Worm (Caenorhabditis elegans) whole organism, midembryonic: Measurements from ENCODE around the gene endu-2.

Source experiments
- T22C8.4 ChIP-seq: fragments of 200-800 bp; sonication (Bioruptor generic); IDR thresholded peaks from 2 replicates; pipeline ENCODE4 v1.3.6; 2022; ENCODE audit warnings: missing genetic modification characterization, missing compliant biosample characterization
- flt-1 ChIP-seq: fragments of 200-800 bp; sonication (Bioruptor generic); IDR thresholded peaks from 2 replicates; pipeline ENCODE4 v1.3.6; 2022; ENCODE audit warnings: missing genetic modification characterization, missing compliant biosample characterization
- klf-2 ChIP-seq: fragments of 200-800 bp; sonication (Bioruptor generic); conservative IDR thresholded peaks from 2 replicates; pipeline ENCODE4 v1.3.6; 2022; ENCODE audit warnings: missing genetic modification reagents, missing genetic modification characterization, missing compliant biosample characterization
- med-1 ChIP-seq: sonication (generic microtip); optimal IDR thresholded peaks from 2 replicates; lab custom pipeline; 2017; ENCODE audit warnings: missing genetic modification characterization, mild to moderate bottlenecking, missing compliant biosample characterization, antibody characterized with exemption, missing genetic modification reagents; ENCODE audit not compliant: insufficient read depth
- ref-1 ChIP-seq: fragments of 200-800 bp; sonication (Bioruptor generic); conservative IDR thresholded peaks from 2 replicates; pipeline ENCODE4 v1.3.6; 2022; ENCODE audit warnings: missing genetic modification reagents, missing genetic modification characterization, missing compliant biosample characterization
- tab-1 ChIP-seq: fragments of 200-800 bp; sonication (Bioruptor generic); IDR thresholded peaks from 2 replicates; pipeline ENCODE4 v1.3.6; 2022; ENCODE audit warnings: missing genetic modification characterization, missing compliant biosample characterization
- ztf-23 ChIP-seq: fragments of 200-800 bp; sonication (Bioruptor generic); IDR thresholded peaks from 2 replicates; pipeline ENCODE4 v1.3.6; 2022; ENCODE audit warnings: missing genetic modification reagents, missing genetic modification characterization, missing compliant biosample characterization
- ztf-29 ChIP-seq: fragments of 200-800 bp; sonication (Bioruptor generic); IDR thresholded peaks from 2 replicates; pipeline ENCODE4 v1.3.6; 2022; ENCODE audit warnings: missing genetic modification reagents, missing genetic modification characterization, missing compliant biosample characterization

ce11 chrX:8247088-8247487 lies 5.0 kb downstream of the endu-2 start:
- TF ChIP-seq flt-1 (GFP tag; lab: Robert Waterston, UW) (no peak), ztf-23 (GFP tag; lab: Robert Waterston, UW) (no peak), med-1 (GFP tag; lab: Kevin White, UChicago) (no peak), T22C8.4 (GFP tag; lab: Robert Waterston, UW) (no peak), klf-2 (GFP tag; lab: Robert Waterston, UW) (no peak), ztf-29 (GFP tag; lab: Robert Waterston, UW) (no peak), tab-1 (GFP tag; lab: Robert Waterston, UW) (no peak), ref-1 (no peak)
